Fruit fly (Drosophila melanogaster) whole organism, prepupa: ENCODE measurements around the gene CHES-1-like.

Source experiments
- Blimp-1 ChIP-seq: fragments of 200-800 bp; sonication (Bioruptor generic); optimal IDR thresholded peaks from 3 replicates; lab custom pipeline; 2017; ENCODE audit warnings: missing biosample characterization, missing genetic modification characterization, mild to moderate bottlenecking, moderate library complexity, missing genetic modification reagents
- CG10631 ChIP-seq: fragments of 200-800 bp; sonication (Bioruptor generic); optimal IDR thresholded peaks from 2 replicates; lab custom pipeline; 2016; ENCODE audit warnings: missing biosample characterization, missing genetic modification characterization
- CG11902 ChIP-seq: fragments of 200-800 bp; sonication (Bioruptor generic); optimal IDR thresholded peaks from 3 replicates; lab custom pipeline; 2016; ENCODE audit warnings: missing biosample characterization, missing genetic modification characterization
- CG15336 ChIP-seq: fragments of 200-800 bp; sonication (Bioruptor generic); IDR thresholded peaks from 2 replicates; pipeline ENCODE4 v1.3.6; 2022; ENCODE audit warnings: missing biosample characterization, missing genetic modification characterization
- CG1621 ChIP-seq: fragments of 200-800 bp; sonication (Bioruptor generic); optimal IDR thresholded peaks from 3 replicates; lab custom pipeline; 2018; ENCODE audit warnings: missing biosample characterization, mild to moderate bottlenecking, missing genetic modification characterization
- CG16779 ChIP-seq: fragments of 200-800 bp; sonication (Bioruptor generic); optimal IDR thresholded peaks from 3 replicates; lab custom pipeline; 2017; ENCODE audit warnings: missing biosample characterization, mild to moderate bottlenecking, missing genetic modification characterization
- CG3032 ChIP-seq: fragments of 200-800 bp; optimal IDR thresholded peaks from 2 replicates; lab custom pipeline; 2019; ENCODE audit warnings: missing biosample characterization, mild to moderate bottlenecking, missing genetic modification characterization, moderate library complexity
- CG32006 ChIP-seq: fragments of 200-800 bp; sonication (Bioruptor generic); optimal IDR thresholded peaks from 3 replicates; lab custom pipeline; 2017; ENCODE audit warnings: missing biosample characterization, mild to moderate bottlenecking, missing genetic modification characterization
- CG3919 ChIP-seq: fragments of 200-800 bp; sonication (Bioruptor generic); optimal IDR thresholded peaks from 3 replicates; lab custom pipeline; 2016; ENCODE audit warnings: missing biosample characterization, missing genetic modification characterization
- CG4318 ChIP-seq: fragments of 200-800 bp; sonication (Bioruptor generic); optimal IDR thresholded peaks from 3 replicates; lab custom pipeline; 2017; ENCODE audit warnings: missing biosample characterization, mild to moderate bottlenecking, missing genetic modification characterization
- CG6163 ChIP-seq: fragments of 200-800 bp; sonication (Bioruptor generic); IDR thresholded peaks from 3 replicates; pipeline ENCODE4 v1.3.6; 2022; ENCODE audit warnings: missing biosample characterization, missing genetic modification characterization
- CG6276 ChIP-seq: fragments of 200-800 bp; sonication (Bioruptor generic); optimal IDR thresholded peaks from 2 replicates; lab custom pipeline; 2017; ENCODE audit warnings: missing biosample characterization, mild to moderate bottlenecking, missing genetic modification characterization
- CG6792 ChIP-seq: fragments of 200-800 bp; sonication (Bioruptor generic); optimal IDR thresholded peaks from 3 replicates; lab custom pipeline; 2016; ENCODE audit warnings: missing biosample characterization, missing genetic modification characterization
- CG6808 ChIP-seq: fragments of 200-800 bp; sonication (Bioruptor generic); optimal IDR thresholded peaks from 3 replicates; lab custom pipeline; 2017; ENCODE audit warnings: missing biosample characterization, missing genetic modification characterization, mild to moderate bottlenecking, moderate library complexity, missing genetic modification reagents
- CG6854 ChIP-seq: fragments of 200-800 bp; sonication (Bioruptor generic); optimal IDR thresholded peaks from 2 replicates; lab custom pipeline; 2017; ENCODE audit warnings: missing biosample characterization, mild to moderate bottlenecking, missing genetic modification characterization
- CG7368 ChIP-seq: fragments of 200-800 bp; sonication (Bioruptor generic); optimal IDR thresholded peaks from 3 replicates; lab custom pipeline; 2016; ENCODE audit warnings: missing biosample characterization, missing genetic modification characterization
- CG8119 ChIP-seq: fragments of 200-800 bp; sonication (Bioruptor generic); IDR thresholded peaks from 3 replicates; pipeline ENCODE4 v1.3.6; 2022; ENCODE audit warnings: missing biosample characterization, missing genetic modification characterization
- CG9139 ChIP-seq: fragments of 200-800 bp; sonication (Bioruptor generic); optimal IDR thresholded peaks from 3 replicates; lab custom pipeline; 2017; ENCODE audit warnings: missing biosample characterization, mild to moderate bottlenecking, missing genetic modification characterization
- Eip75B ChIP-seq: fragments of 200-800 bp; sonication (Bioruptor generic); optimal IDR thresholded peaks from 3 replicates; lab custom pipeline; 2016; ENCODE audit warnings: missing biosample characterization, missing genetic modification characterization
- Ets21C ChIP-seq: fragments of 200-800 bp; sonication (Bioruptor generic); optimal IDR thresholded peaks from 3 replicates; lab custom pipeline; 2016; ENCODE audit warnings: missing biosample characterization, missing genetic modification characterization
- Ets96B ChIP-seq: fragments of 200-800 bp; optimal IDR thresholded peaks from 2 replicates; lab custom pipeline; 2019; ENCODE audit warnings: missing biosample characterization, mild to moderate bottlenecking, missing genetic modification characterization, moderate library complexity
- Gug ChIP-seq: fragments of 200-800 bp; sonication (Bioruptor generic); IDR thresholded peaks from 2 replicates; pipeline ENCODE4 v1.3.6; 2022; ENCODE audit warnings: missing biosample characterization, missing genetic modification characterization
- Hr38 ChIP-seq: sonication (Bioruptor generic); optimal IDR thresholded peaks from 2 replicates; lab custom pipeline; 2016; ENCODE audit warnings: missing biosample characterization, missing genetic modification characterization
- Hr39 ChIP-seq: fragments of 200-800 bp; sonication (Bioruptor generic); optimal IDR thresholded peaks from 2 replicates; lab custom pipeline; 2016; ENCODE audit warnings: missing biosample characterization, missing genetic modification characterization
- Lpt ChIP-seq: fragments of 200-800 bp; sonication (Bioruptor generic); optimal IDR thresholded peaks from 3 replicates; lab custom pipeline; 2016; ENCODE audit warnings: missing biosample characterization, missing genetic modification characterization
- Met ChIP-seq: fragments of 200-800 bp; sonication (Bioruptor generic); optimal IDR thresholded peaks from 3 replicates; lab custom pipeline; 2016; ENCODE audit warnings: missing biosample characterization, missing genetic modification characterization
- OdsH ChIP-seq: fragments of 200-800 bp; sonication (Bioruptor generic); optimal IDR thresholded peaks from 3 replicates; lab custom pipeline; 2016; ENCODE audit warnings: missing biosample characterization, missing genetic modification characterization
- Smox ChIP-seq: fragments of 200-800 bp; sonication (Bioruptor generic); optimal IDR thresholded peaks from 3 replicates; lab custom pipeline; 2016; ENCODE audit warnings: missing biosample characterization, missing genetic modification characterization
- Sox15 ChIP-seq: fragments of 200-800 bp; sonication (Bioruptor generic); optimal IDR thresholded peaks from 3 replicates; lab custom pipeline; 2016; ENCODE audit warnings: missing biosample characterization, missing genetic modification characterization
- achi ChIP-seq: fragments of 200-800 bp; sonication (Bioruptor generic); optimal IDR thresholded peaks from 3 replicates; lab custom pipeline; 2016; ENCODE audit warnings: missing biosample characterization, missing genetic modification characterization
- cyc ChIP-seq: fragments of 200-800 bp; sonication (Bioruptor generic); optimal IDR thresholded peaks from 3 replicates; lab custom pipeline; 2016; ENCODE audit warnings: missing biosample characterization, missing genetic modification characterization
- dac ChIP-seq: fragments of 200-800 bp; sonication (Bioruptor generic); optimal IDR thresholded peaks from 2 replicates; lab custom pipeline; 2017; ENCODE audit warnings: missing biosample characterization, mild to moderate bottlenecking, missing genetic modification characterization
- dsx ChIP-seq: fragments of 200-800 bp; optimal IDR thresholded peaks from 3 replicates; lab custom pipeline; 2019; ENCODE audit warnings: missing biosample characterization, mild to moderate bottlenecking, missing genetic modification characterization, moderate library complexity; ENCODE audit not compliant: poor library complexity, severe bottlenecking
- eg ChIP-seq: fragments of 200-800 bp; sonication (Bioruptor generic); IDR thresholded peaks from 3 replicates; pipeline ENCODE4 v1.3.6; 2022; ENCODE audit warnings: missing biosample characterization, missing genetic modification characterization
- esn ChIP-seq: fragments of 200-800 bp; sonication (Bioruptor generic); optimal IDR thresholded peaks from 2 replicates; lab custom pipeline; 2016; ENCODE audit warnings: missing biosample characterization, mild to moderate bottlenecking, missing genetic modification characterization, moderate library complexity
- fkh ChIP-seq: fragments of 200-800 bp; sonication (Bioruptor generic); optimal IDR thresholded peaks from 3 replicates; lab custom pipeline; 2017; ENCODE audit warnings: missing biosample characterization, mild to moderate bottlenecking, missing genetic modification characterization, moderate library complexity
- spab ChIP-seq: fragments of 200-800 bp; sonication (Bioruptor generic); optimal IDR thresholded peaks from 2 replicates; lab custom pipeline; 2017; ENCODE audit warnings: missing biosample characterization, mild to moderate bottlenecking, missing genetic modification characterization, missing genetic modification reagents
- svp ChIP-seq: fragments of 200-800 bp; sonication (Bioruptor generic); peaks from one replicate; lab custom pipeline; 2016; ENCODE audit warnings: missing biosample characterization, missing genetic modification characterization
- topi ChIP-seq: fragments of 200-800 bp; sonication (Bioruptor generic); optimal IDR thresholded peaks from 3 replicates; lab custom pipeline; 2016; ENCODE audit warnings: missing biosample characterization, missing genetic modification characterization
- vri ChIP-seq: fragments of 200-800 bp; sonication (Bioruptor generic); optimal IDR thresholded peaks from 3 replicates; lab custom pipeline; 2016; ENCODE audit warnings: missing biosample characterization, mild to moderate bottlenecking, missing genetic modification characterization

CHES-1-like gene

DNA sequence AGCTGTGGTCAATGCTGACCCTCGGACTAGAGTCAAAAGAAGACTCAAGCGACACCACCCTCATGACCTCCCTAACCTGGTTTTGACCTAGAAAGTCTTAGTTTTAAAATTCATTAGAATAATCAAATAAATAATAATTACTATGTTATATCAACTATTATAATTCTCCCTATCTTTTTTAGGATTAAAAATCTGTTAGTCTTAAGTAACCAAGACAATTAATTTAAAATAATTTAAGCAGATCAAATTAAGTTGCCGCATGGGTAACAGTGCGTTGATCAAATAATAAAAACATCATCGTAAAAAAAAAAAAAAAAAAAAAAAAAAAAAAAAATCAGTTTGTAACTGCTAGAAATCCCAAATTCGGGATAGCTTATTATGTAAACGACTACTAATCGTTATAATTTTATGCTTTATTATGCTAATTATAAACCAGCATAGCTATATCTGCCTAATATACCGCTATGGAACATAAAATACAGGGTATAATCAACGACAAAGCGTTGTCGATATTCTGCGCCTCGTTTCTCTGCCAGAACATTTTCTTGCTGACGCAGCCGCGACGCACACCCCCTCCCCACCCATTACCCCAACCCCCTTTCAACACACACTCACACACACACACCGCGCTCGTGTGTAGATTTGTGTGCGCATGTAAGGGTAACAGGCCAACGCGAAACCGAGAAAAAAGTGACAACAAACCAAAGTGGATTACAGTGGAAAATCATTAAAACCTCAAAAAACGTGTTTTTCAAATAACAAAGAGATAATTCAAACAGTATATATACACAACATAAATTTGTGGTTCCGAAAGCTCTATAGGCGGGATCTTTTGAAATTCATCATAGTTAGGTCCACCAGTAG, 6.0 kb downstream of the CHES-1-like start (continued):
- TF ChIP-seq CG16779 (tag; lab: Kevin White, UChicago) (peak; percentile 81), topi (GFP tag; lab: Kevin White, UChicago) (peak; percentile 13), Lpt (peak; percentile 46), vri (peak; percentile 25), CG32006 (GFP tag; lab: Kevin White, UChicago) (peak; percentile 56), Met (GFP tag; lab: Kevin White, UChicago) (peak; percentile 85), CG4318 (peak; percentile 37), fkh (peak; percentile 64), dac (GFP tag; lab: Kevin White, UChicago) (peak; percentile 10), CG6163 (GFP tag; lab: Robert Waterston, UW) (peak; percentile 86), CG3919 (GFP tag; lab: Kevin White, UChicago) (peak; percentile 38), CG7368 (GFP tag; lab: Kevin White, UChicago) (peak; percentile 20), CG6792 (GFP tag; lab: Kevin White, UChicago) (peak; percentile 35), CG1621 (peak; percentile 43)

DNA sequence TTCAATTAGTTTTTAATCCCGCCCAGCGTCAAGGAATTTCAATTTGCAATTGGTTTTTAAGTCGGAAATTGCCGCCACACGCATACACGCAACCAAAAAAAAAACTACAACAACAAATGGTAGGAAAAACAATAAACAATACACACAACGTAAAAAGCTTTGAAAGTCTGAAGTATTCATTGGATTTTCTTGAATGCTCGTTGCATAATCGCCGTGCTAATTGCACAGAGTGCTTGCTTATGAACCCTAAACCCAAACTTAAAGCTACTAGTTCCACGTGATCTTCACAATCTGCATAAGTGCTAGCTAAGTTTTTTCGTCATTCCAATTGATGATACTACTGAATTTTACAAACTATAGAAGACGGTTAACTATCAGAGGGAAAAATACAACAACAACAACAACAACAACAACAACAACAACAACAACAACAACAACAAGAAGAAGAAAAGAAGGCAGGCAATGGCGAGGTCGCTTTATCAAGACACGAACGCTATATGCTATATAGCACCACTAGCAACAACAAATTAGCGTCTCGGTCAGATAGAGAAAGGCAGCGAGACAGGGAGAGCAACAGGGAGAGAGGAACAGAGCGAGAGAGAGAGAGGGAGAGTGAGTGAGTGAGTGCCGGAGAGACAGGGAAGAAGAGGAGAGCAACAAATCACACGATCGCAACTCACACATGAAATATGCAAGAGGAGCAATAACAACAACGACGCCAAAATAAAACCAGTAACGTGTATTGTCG, 6.9 kb downstream of the CHES-1-like start:
- TF ChIP-seq CG6163 (GFP tag; lab: Robert Waterston, UW) = peak; percentile 63; the same call in 2 of the 3 replicates
- no peak for TF ChIP-seq CG6792 (GFP tag; lab: Kevin White, UChicago)
- peak; percentile 55; the same call in 1 of the 2 replicates for TF ChIP-seq CG15336 (GFP tag; lab: Robert Waterston, UW)
- TF ChIP-seq vri = peak; percentile 25
- TF ChIP-seq Met (GFP tag; lab: Kevin White, UChicago) = no peak
- TF ChIP-seq CG8119 = peak; percentile 15; the same call in 1 of the 3 replicates
- TF ChIP-seq CG6276 (GFP tag; lab: Kevin White, UChicago) = peak; percentile 23
- TF ChIP-seq Smox = no peak
- TF ChIP-seq CG6808 = peak; percentile 2
- TF ChIP-seq CG9139 = peak; percentile 13
- peak; percentile 49; the same call in 1 of the 3 replicates for TF ChIP-seq eg (GFP tag; lab: Robert Waterston, UW)
- TF ChIP-seq Lpt = peak; percentile 32

DNA sequence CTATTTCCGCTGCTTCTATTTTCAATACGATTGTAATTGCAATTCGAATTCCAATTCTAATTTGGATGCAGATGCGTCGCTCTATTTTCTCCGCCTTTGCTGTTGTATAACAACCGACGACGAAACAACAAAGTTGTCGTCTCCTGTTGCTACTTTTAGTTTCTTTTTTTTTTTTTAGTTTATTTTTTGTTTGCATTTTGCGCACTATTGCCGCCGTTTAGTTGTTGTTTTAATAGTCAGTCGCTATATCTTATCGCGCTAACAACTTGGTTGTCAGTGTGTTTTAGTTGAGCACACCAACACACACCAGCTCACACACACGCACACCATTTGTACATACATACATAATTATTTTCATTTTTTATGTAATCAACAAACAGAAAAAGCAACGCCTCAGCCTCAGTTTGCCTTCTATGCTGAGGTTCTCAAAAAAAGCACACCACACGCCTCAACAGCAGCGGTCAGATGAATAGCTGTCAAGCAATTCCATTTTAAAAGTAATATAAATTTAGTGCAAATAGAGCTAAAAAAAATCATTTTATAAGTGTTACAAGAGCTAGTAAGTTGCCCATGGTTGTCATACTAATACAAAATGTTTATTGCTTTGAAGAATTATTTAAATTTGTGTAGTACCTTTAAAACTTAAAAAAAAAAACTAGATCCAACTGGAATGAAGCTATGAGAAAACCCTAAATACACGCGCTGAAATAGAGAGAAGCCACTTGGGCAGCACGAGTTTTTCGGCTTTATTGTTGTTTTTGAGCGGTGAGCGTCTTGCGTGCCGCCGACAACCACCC, 7.7 kb downstream of the CHES-1-like start:
- TF ChIP-seq esn (no peak), CG16779 (tag; lab: Kevin White, UChicago) (no peak), Gug (no peak), Blimp-1 (GFP tag; lab: Kevin White, UChicago) (no peak), Sox15 (GFP tag; lab: Kevin White, UChicago) (no peak), CG6854 (GFP tag; lab: Kevin White, UChicago) (no peak), CG4318 (no peak), CG11902 (GFP tag; lab: Kevin White, UChicago) (no peak), Smox (no peak), Hr38 (no peak), Ets96B (tag; lab: Kevin White, UChicago) (no peak), Hr39 (GFP tag; lab: Kevin White, UChicago) (no peak), Ets21C (no peak), CG10631 (GFP tag; lab: Kevin White, UChicago) (no peak), CG7368 (GFP tag; lab: Kevin White, UChicago) (no peak), CG15336 (GFP tag; lab: Robert Waterston, UW) (peak; percentile 33; the same call in 1 of the 2 replicates), CG3032 (tag; lab: Kevin White, UChicago) (no peak), CG8119 (no peak), dac (GFP tag; lab: Kevin White, UChicago) (no peak), fkh (peak; percentile 67), achi (GFP tag; lab: Kevin White, UChicago) (no peak), CG1621 (no peak), cyc (no peak), eg (GFP tag; lab: Robert Waterston, UW) (peak; percentile 58), CG32006 (GFP tag; lab: Kevin White, UChicago) (peak; percentile 47), Eip75B (GFP tag; lab: Kevin White, UChicago) (no peak), spab (GFP tag; lab: Kevin White, UChicago) (no peak), CG6276 (GFP tag; lab: Kevin White, UChicago) (peak; percentile 72), topi (GFP tag; lab: Kevin White, UChicago) (no peak), svp (no peak), dsx (GFP tag; lab: Kevin White, UChicago) (no peak), OdsH (GFP tag; lab: Kevin White, UChicago) (no peak), CG3919 (GFP tag; lab: Kevin White, UChicago) (no peak), Met (GFP tag; lab: Kevin White, UChicago) (no peak)
